Worm (Caenorhabditis elegans) whole organism, L3 larva: ENCODE data around the gene clec-262.

Experiments used
- lin-15B ChIP-seq: fragments of 150-350 bp; optimal IDR thresholded peaks from 2 replicates; lab custom pipeline; 2014; ENCODE audit warnings: missing biosample characterization, missing genetic modification characterization
- lin-39 ChIP-seq: fragments of 150-350 bp; optimal IDR thresholded peaks from 2 replicates; lab custom pipeline; 2018; ENCODE audit warnings: missing biosample characterization, missing genetic modification reagents, missing genetic modification characterization

ce11 chrV:20279811-20280317 lies 31.8 kb upstream of the clec-262 start, which contains the start of gene pqn-94:
- TF ChIP-seq lin-39 (no peak), lin-15B (tag; lab: Kevin White, UChicago) (no peak)
